Fruit fly (Drosophila melanogaster) whole organism, embryonic: ENCODE data around the gene Rab26.

Experiments
- Awh ChIP-seq: fragments of 200-800 bp; sonication (Bioruptor generic); IDR thresholded peaks from 2 replicates; pipeline ENCODE4, ENCODE4 v1.3.6; 2022; ENCODE audit warnings: missing biosample characterization, missing genetic modification characterization
- Blimp-1 ChIP-seq: fragments of 200-800 bp; sonication (Bioruptor generic); optimal IDR thresholded peaks from 3 replicates; lab custom pipeline; 2018; ENCODE audit warnings: missing biosample characterization, missing genetic modification characterization, mild to moderate bottlenecking, moderate library complexity, missing genetic modification reagents
- Bteb2 ChIP-seq: fragments of 200-800 bp; sonication (Bioruptor generic); optimal IDR thresholded peaks from 2 replicates; lab custom pipeline; 2016; ENCODE audit warnings: missing biosample characterization, missing genetic modification characterization
- C15 ChIP-seq: fragments of 200-800 bp; sonication (Bioruptor generic); IDR thresholded peaks from 3 replicates; pipeline ENCODE4 v1.3.6; 2022; ENCODE audit warnings: missing biosample characterization, missing genetic modification characterization
- CG10654 ChIP-seq: fragments of 200-800 bp; sonication (Bioruptor generic); optimal IDR thresholded peaks from 2 replicates; lab custom pipeline; 2016; ENCODE audit warnings: missing biosample characterization, missing genetic modification characterization
- CG15073 ChIP-seq: fragments of 200-800 bp; sonication (Bioruptor generic); optimal IDR thresholded peaks from 2 replicates; lab custom pipeline; 2016; ENCODE audit warnings: missing biosample characterization, missing genetic modification characterization
- CG16815 ChIP-seq: fragments of 200-800 bp; sonication (Bioruptor generic); optimal IDR thresholded peaks from 3 replicates; lab custom pipeline; 2017; ENCODE audit warnings: missing biosample characterization, mild to moderate bottlenecking, missing genetic modification characterization
- CG17361 ChIP-seq: fragments of 200-800 bp; sonication (Bioruptor generic); IDR thresholded peaks from 3 replicates; pipeline ENCODE4 v1.3.6; 2022; ENCODE audit warnings: missing biosample characterization, missing genetic modification characterization
- CG1832 ChIP-seq: fragments of 200-800 bp; sonication (Bioruptor generic); optimal IDR thresholded peaks from 2 replicates; lab custom pipeline; 2017; ENCODE audit warnings: missing biosample characterization, mild to moderate bottlenecking, missing genetic modification characterization, inconsistent platforms
- CG2875 ChIP-seq: fragments of 200-800 bp; sonication (Bioruptor generic); optimal IDR thresholded peaks from 2 replicates; lab custom pipeline; 2017; ENCODE audit warnings: missing biosample characterization, mild to moderate bottlenecking, missing genetic modification characterization, missing genetic modification reagents
- CG33213 ChIP-seq: fragments of 200-800 bp; sonication (Bioruptor generic); optimal IDR thresholded peaks from 3 replicates; lab custom pipeline; 2016; ENCODE audit warnings: missing biosample characterization, missing genetic modification characterization
- CG33557 ChIP-seq: fragments of 200-800 bp; sonication (Bioruptor generic); optimal IDR thresholded peaks from 2 replicates; lab custom pipeline; 2019; ENCODE audit warnings: missing biosample characterization, mild to moderate bottlenecking, missing genetic modification characterization, moderate library complexity
- CG34376 ChIP-seq: fragments of 200-800 bp; sonication (Bioruptor generic); optimal IDR thresholded peaks from 2 replicates; lab custom pipeline; 2018; ENCODE audit warnings: missing biosample characterization, mild to moderate bottlenecking, missing genetic modification characterization
- CG3995 ChIP-seq: fragments of 200-800 bp; sonication (Bioruptor generic); optimal IDR thresholded peaks from 3 replicates; lab custom pipeline; 2016; ENCODE audit warnings: missing biosample characterization, missing genetic modification characterization
- CG4404 ChIP-seq: fragments of 200-800 bp; sonication (Bioruptor generic); IDR thresholded peaks from 2 replicates; pipeline ENCODE4 v1.3.6; 2022; ENCODE audit warnings: missing biosample characterization, missing genetic modification characterization
- CG4707 ChIP-seq: fragments of 200-800 bp; sonication (Bioruptor generic); optimal IDR thresholded peaks from 2 replicates; lab custom pipeline; 2018; ENCODE audit warnings: missing biosample characterization, mild to moderate bottlenecking, missing genetic modification characterization, moderate library complexity
- CG6254 ChIP-seq: fragments of 200-800 bp; sonication (Bioruptor generic); optimal IDR thresholded peaks from 3 replicates; lab custom pipeline; 2017; ENCODE audit warnings: mild to moderate bottlenecking, missing biosample characterization, missing genetic modification reagents, missing genetic modification characterization
- CG6854 ChIP-seq: fragments of 200-800 bp; sonication (Bioruptor generic); optimal IDR thresholded peaks from 3 replicates; lab custom pipeline; 2017; ENCODE audit warnings: missing biosample characterization, mild to moderate bottlenecking, missing genetic modification characterization
- CG7357 ChIP-seq: fragments of 200-800 bp; sonication (Bioruptor generic); IDR thresholded peaks from 3 replicates; pipeline ENCODE4 v1.3.6; 2022; ENCODE audit warnings: missing biosample characterization, missing genetic modification characterization
- CG8478 ChIP-seq: fragments of >200 bp; optimal IDR thresholded peaks from 2 replicates; lab custom pipeline; 2018
- CG9727 ChIP-seq: fragments of 200-800 bp; sonication (Bioruptor generic); optimal IDR thresholded peaks from 3 replicates; lab custom pipeline; 2017; ENCODE audit warnings: missing biosample characterization, mild to moderate bottlenecking, missing genetic modification characterization
- CkIIα-i1 ChIP-seq: fragments of 200-800 bp; sonication (Bioruptor generic); IDR thresholded peaks from 2 replicates; pipeline ENCODE4 v1.3.6; 2022; ENCODE audit warnings: missing biosample characterization, missing genetic modification characterization
- D19A ChIP-seq: fragments of 200-800 bp; optimal IDR thresholded peaks from 3 replicates; lab custom pipeline; 2019; ENCODE audit warnings: missing biosample characterization, mild to moderate bottlenecking, missing genetic modification characterization, moderate library complexity
- Dad ChIP-seq: fragments of 200-800 bp; sonication (Bioruptor generic); optimal IDR thresholded peaks from 3 replicates; lab custom pipeline; 2016; ENCODE audit warnings: missing biosample characterization, missing genetic modification characterization
- Hand ChIP-seq: fragments of 200-800 bp; sonication (Bioruptor generic); optimal IDR thresholded peaks from 2 replicates; lab custom pipeline; 2017; ENCODE audit warnings: mild to moderate bottlenecking, missing biosample characterization, missing genetic modification reagents, missing genetic modification characterization
- Myb ChIP-seq: fragments of 200-800 bp; sonication (Bioruptor generic); optimal IDR thresholded peaks from 2 replicates; lab custom pipeline; 2016; ENCODE audit warnings: missing biosample characterization, missing genetic modification characterization
- NC2β ChIP-seq: fragments of 200-800 bp; sonication (Bioruptor generic); optimal IDR thresholded peaks from 2 replicates; lab custom pipeline; 2016; ENCODE audit warnings: missing biosample characterization, missing genetic modification characterization
- Neu2 ChIP-seq: fragments of 200-800 bp; sonication (Bioruptor generic); optimal IDR thresholded peaks from 3 replicates; lab custom pipeline; 2016; ENCODE audit warnings: missing biosample characterization, missing genetic modification characterization, borderline replicate concordance
- Opbp ChIP-seq: fragments of 200-800 bp; sonication (Bioruptor generic); IDR thresholded peaks from 3 replicates; pipeline ENCODE4 v1.3.6; 2022; ENCODE audit warnings: missing biosample characterization, missing genetic modification characterization; ENCODE audit not compliant: partially characterized antibody
- Trl ChIP-seq, 3 experiments: fragments of >200 bp in 2 of 3; fragments of 200-800 bp in 1 of 3; sonication (Bioruptor generic) in 1 of 3; optimal IDR thresholded peaks; 2 replicates in 1 of 3; 3 replicates in 2 of 3; lab custom pipeline; 2016 to 2017; ENCODE audit warnings: missing biosample characterization in 1 of 3, missing genetic modification characterization in 1 of 3
- Xbp1 ChIP-seq: fragments of 200-800 bp; sonication (Bioruptor generic); optimal IDR thresholded peaks from 3 replicates; lab custom pipeline; 2016; ENCODE audit warnings: missing biosample characterization, mild to moderate bottlenecking, missing genetic modification characterization
- ash1 ChIP-seq: fragments of 200-800 bp; sonication (Bioruptor generic); optimal IDR thresholded peaks from 2 replicates; lab custom pipeline; 2018; ENCODE audit warnings: missing biosample characterization, mild to moderate bottlenecking, missing genetic modification characterization
- dmrt11E ChIP-seq: fragments of 200-800 bp; sonication (Bioruptor generic); optimal IDR thresholded peaks from 3 replicates; lab custom pipeline; 2018; ENCODE audit warnings: missing biosample characterization, mild to moderate bottlenecking, missing genetic modification characterization, moderate library complexity
- dysf ChIP-seq: fragments of 200-800 bp; sonication (Bioruptor generic); IDR thresholded peaks from 3 replicates; pipeline ENCODE4 v1.3.6; 2022; ENCODE audit warnings: missing biosample characterization, missing genetic modification characterization
- ewg ChIP-seq: fragments of 200-800 bp; sonication (Bioruptor generic); optimal IDR thresholded peaks from 3 replicates; lab custom pipeline; 2017; ENCODE audit warnings: mild to moderate bottlenecking, missing biosample characterization, missing genetic modification reagents, missing genetic modification characterization
- exex ChIP-seq: fragments of 200-800 bp; sonication (Bioruptor generic); optimal IDR thresholded peaks from 4 replicates; lab custom pipeline; 2018; ENCODE audit warnings: missing biosample characterization, mild to moderate bottlenecking, missing genetic modification characterization, moderate library complexity
- eyg ChIP-seq: fragments of 200-800 bp; sonication (Bioruptor generic); optimal IDR thresholded peaks from 3 replicates; lab custom pipeline; 2016; ENCODE audit warnings: missing biosample characterization, missing genetic modification characterization
- fd64A ChIP-seq: fragments of 200-800 bp; sonication (Bioruptor generic); optimal IDR thresholded peaks from 3 replicates; lab custom pipeline; 2018; ENCODE audit warnings: missing biosample characterization, mild to moderate bottlenecking, missing genetic modification characterization
- h ChIP-seq: fragments of >200 bp; optimal IDR thresholded peaks from 2 replicates; lab custom pipeline; 2017
- insv ChIP-seq, 2 experiments: fragments of 200-800 bp; sonication (Bioruptor generic); optimal IDR thresholded peaks; 3 replicates each; lab custom pipeline; 2016 to 2018; ENCODE audit warnings: missing biosample characterization in 2 of 2, missing genetic modification characterization in 2 of 2
- jumu ChIP-seq: fragments of 200-800 bp; sonication (Bioruptor generic); optimal IDR thresholded peaks from 3 replicates; lab custom pipeline; 2016; ENCODE audit warnings: missing biosample characterization, missing genetic modification characterization
- lab ChIP-seq: fragments of 200-800 bp; sonication (Bioruptor generic); optimal IDR thresholded peaks from 3 replicates; lab custom pipeline; 2017; ENCODE audit warnings: missing biosample characterization, missing genetic modification characterization, mild to moderate bottlenecking, moderate library complexity, missing genetic modification reagents
- nerfin-2 ChIP-seq: fragments of 200-800 bp; sonication (Bioruptor generic); IDR thresholded peaks from 2 replicates; pipeline ENCODE4 v1.3.6; 2022; ENCODE audit warnings: missing biosample characterization, missing genetic modification characterization; ENCODE audit not compliant: partially characterized antibody
- nom ChIP-seq: fragments of 200-800 bp; sonication (Bioruptor generic); optimal IDR thresholded peaks from 2 replicates; lab custom pipeline; 2017; ENCODE audit warnings: missing biosample characterization, missing genetic modification characterization, mild to moderate bottlenecking, moderate library complexity, missing genetic modification reagents
- org-1 ChIP-seq: fragments of 200-800 bp; sonication (Bioruptor generic); optimal IDR thresholded peaks from 2 replicates; lab custom pipeline; 2017; ENCODE audit warnings: missing biosample characterization, missing genetic modification characterization
- otp ChIP-seq: fragments of 200-800 bp; sonication (Bioruptor generic); IDR thresholded peaks from 3 replicates; pipeline ENCODE4, ENCODE4 v1.3.6; 2022; ENCODE audit warnings: missing biosample characterization, missing genetic modification characterization
- pan ChIP-seq, 4 experiments: fragments of >200 bp in 3 of 4; fragments of 200-800 bp in 1 of 4; sonication (Bioruptor generic) in 1 of 4; optimal IDR thresholded peaks in 3 of 4; IDR thresholded peaks in 1 of 4; 2 replicates each; pipeline versions ENCODE4 v1.3.6 to Lab custom; 2017 to 2022; ENCODE audit warnings: missing biosample characterization in 2 of 4, missing genetic modification characterization in 2 of 4, mixed read lengths in 1 of 4
- pho ChIP-seq: fragments of 200-800 bp; sonication (Bioruptor generic); optimal IDR thresholded peaks from 2 replicates; lab custom pipeline; 2016; ENCODE audit warnings: missing biosample characterization, missing genetic modification characterization
- slbo ChIP-seq: fragments of 200-800 bp; sonication (Bioruptor generic); IDR thresholded peaks from 2 replicates; pipeline ENCODE4 v1.3.6; 2022; ENCODE audit warnings: missing biosample characterization, missing genetic modification characterization
- sna ChIP-seq: fragments of 200-800 bp; sonication (Bioruptor generic); IDR thresholded peaks from 2 replicates; pipeline ENCODE4 v1.3.6; 2022; ENCODE audit warnings: missing biosample characterization, missing genetic modification characterization; ENCODE audit not compliant: partially characterized antibody
- wor ChIP-seq: fragments of 200-800 bp; sonication (Bioruptor generic); IDR thresholded peaks from 2 replicates; pipeline ENCODE4 v1.3.6; 2022; ENCODE audit warnings: missing biosample characterization, missing genetic modification characterization

The Rab26 gene

DNA sequence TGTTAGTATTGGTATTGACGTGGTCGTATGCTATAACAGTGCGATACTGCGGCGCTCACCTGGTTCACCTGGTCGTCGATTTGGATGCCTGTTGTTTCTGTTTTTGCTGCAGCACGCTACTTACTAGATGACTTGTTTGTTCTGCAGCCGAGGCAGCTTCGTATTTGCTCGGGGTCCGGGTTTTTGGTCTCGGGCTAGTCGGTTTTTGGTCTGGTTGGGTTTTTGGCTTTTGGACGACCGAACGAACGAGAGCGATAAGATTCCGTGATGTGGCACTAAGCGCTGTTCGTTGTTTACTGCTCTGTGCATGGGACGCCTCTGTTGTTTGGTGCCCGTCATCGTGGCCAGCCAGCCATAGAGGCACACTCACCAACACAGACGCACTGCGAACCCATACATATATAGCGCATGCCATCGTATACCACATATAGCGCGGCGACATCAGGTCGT, 30.4 kb downstream of the Rab26 start, which contains the start of gene ebd2 (continued):
- TF ChIP-seq otp (GFP tag; lab: Robert Waterston, UW) (no peak), Trl (optimal IDR thresholded peaks at IDR 0.05; lab: Kevin White, UChicago) (peak in 1 of 2 experiments; percentile 2), Trl (GFP tag; optimal IDR thresholded peaks at IDR 0.05; lab: Kevin White, UChicago) (no peak), pan (optimal IDR thresholded peaks at IDR 0.05; lab: Kevin White, UChicago) (no peak), pan (GFP tag; optimal IDR thresholded peaks at IDR 0.05 in 1 of 2, IDR thresholded peaks at IDR 0.05 in 1 of 2) (no peak), pho (no peak), nom (GFP tag; lab: Kevin White, UChicago) (no peak), dmrt11E (no peak), CG6254 (GFP tag; lab: Kevin White, UChicago) (no peak), NC2β (GFP tag; lab: Kevin White, UChicago) (no peak), CkIIα-i1 (no peak), CG3995 (GFP tag; lab: Kevin White, UChicago) (no peak), wor (GFP tag; lab: Robert Waterston, UW) (no peak), Myb (no peak), ewg (no peak), CG33213 (GFP tag; lab: Kevin White, UChicago) (no peak), sna (no peak), CG9727 (GFP tag; lab: Kevin White, UChicago) (peak; percentile 8), CG15073 (peak; percentile 53), dysf (GFP tag; lab: Robert Waterston, UW) (no peak), CG34376 (GFP tag; lab: Kevin White, UChicago) (peak; percentile 68), CG4707 (no peak), CG6854 (GFP tag; lab: Kevin White, UChicago) (no peak), lab (GFP tag; lab: Kevin White, UChicago) (peak; percentile 76), C15 (GFP tag; lab: Robert Waterston, UW) (no peak), Awh (GFP tag; lab: Robert Waterston, UW) (peak; percentile 31; the same call in 1 of the 2 replicates), D19A (tag; lab: Kevin White, UChicago) (no peak), Opbp (GFP tag; lab: Robert Waterston, UW) (no peak), CG33557 (GFP tag; lab: Kevin White, UChicago) (no peak), CG7357 (no peak), ash1 (GFP tag; lab: Kevin White, UChicago) (no peak), CG8478 (lab: Kevin White, UChicago) (no peak), org-1 (GFP tag; lab: Kevin White, UChicago) (no peak), eyg (no peak), jumu (GFP tag; lab: Kevin White, UChicago) (no peak), CG16815 (GFP tag; lab: Kevin White, UChicago) (no peak), insv (GFP tag; optimal IDR thresholded peaks at IDR 0.05; lab: Kevin White, UChicago) (no peak), fd64A (GFP tag; lab: Kevin White, UChicago) (no peak), nerfin-2 (GFP tag; lab: Robert Waterston, UW) (no peak), CG10654 (GFP tag; lab: Kevin White, UChicago) (no peak), Xbp1 (peak; percentile 21), Hand (no peak), CG4404 (GFP tag; lab: Robert Waterston, UW) (no peak), CG17361 (GFP tag; lab: Robert Waterston, UW) (no peak), Blimp-1 (GFP tag; lab: Kevin White, UChicago) (no peak), CG1832 (GFP tag; lab: Kevin White, UChicago) (no peak), slbo (GFP tag; lab: Robert Waterston, UW) (no peak), Neu2 (no peak), CG2875 (no peak), exex (peak; percentile 55), Bteb2 (GFP tag; lab: Kevin White, UChicago) (no peak), Dad (peak; percentile 27), h (lab: Kevin White, UChicago) (no peak)
